Worm (Caenorhabditis elegans) whole organism, L1 larva: Measurements from ENCODE around the gene nfki-1.

ENCODE experiments used
- C04F5.9 ChIP-seq: sonication (generic microtip); optimal IDR thresholded peaks from 2 replicates; lab custom pipeline; 2016; ENCODE audit warnings: missing genetic modification characterization, missing compliant biosample characterization
- C16A3.4 ChIP-seq: fragments of 150-350 bp; optimal IDR thresholded peaks from 2 replicates; lab custom pipeline; 2014; ENCODE audit warnings: missing biosample characterization, missing genetic modification characterization
- C34B4.2 ChIP-seq: sonication (generic microtip); optimal IDR thresholded peaks from 2 replicates; lab custom pipeline; 2017; ENCODE audit warnings: mild to moderate bottlenecking, missing genetic modification characterization, missing compliant biosample characterization
- aha-1 ChIP-seq: fragments of 150-350 bp; optimal IDR thresholded peaks from 2 replicates; lab custom pipeline; 2014; ENCODE audit warnings: missing biosample characterization, missing genetic modification characterization
- ama-1 ChIP-seq: fragments of 150-350 bp; optimal IDR thresholded peaks from 2 replicates; lab custom pipeline; 2014
- blmp-1 ChIP-seq: fragments of 150-350 bp; optimal IDR thresholded peaks from 2 replicates; lab custom pipeline; 2014; ENCODE audit warnings: missing biosample characterization, missing genetic modification characterization
- ceh-8 ChIP-seq: fragments of 200-800 bp; sonication (Bioruptor generic); optimal IDR thresholded peaks from 2 replicates; lab custom pipeline; 2018; ENCODE audit warnings: mild to moderate bottlenecking, missing genetic modification characterization, moderate library complexity, missing compliant biosample characterization
- ceh-82 ChIP-seq, 3 experiments: fragments of 150-350 bp in 1 of 3; sonication (generic microtip) in 2 of 3; optimal IDR thresholded peaks; 2 replicates each; lab custom pipeline; 2014 to 2017; ENCODE audit warnings: missing biosample characterization in 3 of 3, missing genetic modification characterization in 3 of 3
- ceh-90 ChIP-seq: sonication (generic microtip); optimal IDR thresholded peaks from 2 replicates; lab custom pipeline; 2016; ENCODE audit warnings: missing genetic modification characterization, missing compliant biosample characterization
- efl-1 ChIP-seq, 4 experiments: fragments of 150-350 bp; optimal IDR thresholded peaks in 3 of 4; peaks in 1 of 4; 1 replicate in 1 of 4; 2 replicates in 3 of 4; lab custom pipeline; 2014; ENCODE audit warnings: missing biosample characterization in 2 of 4, missing genetic modification characterization in 2 of 4, missing genetic modification reagents in 2 of 4
- egl-13 ChIP-seq: sonication (generic microtip); optimal IDR thresholded peaks from 2 replicates; lab custom pipeline; 2016; ENCODE audit warnings: missing genotype, missing genetic modification reagents, missing genetic modification characterization, missing compliant biosample characterization
- elt-2 ChIP-seq: sonication (generic microtip); optimal IDR thresholded peaks from 2 replicates; lab custom pipeline; 2016; ENCODE audit warnings: missing genetic modification characterization, mild to moderate bottlenecking, inconsistent platforms, missing compliant biosample characterization, missing genetic modification reagents
- elt-3 ChIP-seq, 6 experiments: fragments of 150-350 bp in 1 of 6; sonication (generic microtip); optimal IDR thresholded peaks; 2 replicates each; lab custom pipeline; 2017 to 2018; ENCODE audit warnings: missing biosample characterization in 6 of 6, missing genetic modification characterization in 6 of 6, inconsistent platforms in 1 of 6
- fos-1 ChIP-seq: fragments of 150-350 bp; optimal IDR thresholded peaks from 2 replicates; lab custom pipeline; 2014; ENCODE audit warnings: missing biosample characterization, missing genetic modification characterization
- hlh-17 ChIP-seq: fragments of 200-800 bp; sonication (Bioruptor generic); optimal IDR thresholded peaks from 2 replicates; lab custom pipeline; 2018; ENCODE audit warnings: missing genetic modification characterization, mild to moderate bottlenecking, missing compliant biosample characterization, moderate library complexity, borderline replicate concordance
- lin-14 ChIP-seq: fragments of 200-800 bp; sonication (Bioruptor generic); optimal IDR thresholded peaks from 2 replicates; lab custom pipeline; 2018; ENCODE audit warnings: mild to moderate bottlenecking, missing genetic modification characterization, moderate library complexity, missing compliant biosample characterization
- lin-15B ChIP-seq: fragments of 150-350 bp; sonication (generic microtip); optimal IDR thresholded peaks from 3 replicates; lab custom pipeline; 2014; ENCODE audit warnings: missing biosample characterization, missing genetic modification characterization
- lin-35 ChIP-seq, 2 experiments: fragments of 150-350 bp; optimal IDR thresholded peaks; 2 replicates each; lab custom pipeline; 2014; ENCODE audit warnings: missing biosample characterization in 2 of 2, missing genetic modification characterization in 2 of 2, missing genetic modification reagents in 2 of 2
- lin-39 ChIP-seq: fragments of 150-350 bp; optimal IDR thresholded peaks from 2 replicates; lab custom pipeline; 2014; ENCODE audit warnings: missing biosample characterization, missing genetic modification reagents, missing genetic modification characterization
- lir-3 ChIP-seq: sonication (generic microtip); optimal IDR thresholded peaks from 2 replicates; lab custom pipeline; 2016; ENCODE audit warnings: mild to moderate bottlenecking, missing genetic modification characterization, moderate library complexity, missing compliant biosample characterization; ENCODE audit not compliant: poor library complexity
- lsy-2 ChIP-seq, 2 experiments: fragments of 150-350 bp; optimal IDR thresholded peaks; 2 replicates each; lab custom pipeline; 2014; ENCODE audit warnings: missing biosample characterization in 2 of 2, missing genetic modification characterization in 2 of 2
- mab-9 ChIP-seq: fragments of 200-800 bp; sonication (Bioruptor generic); IDR thresholded peaks from 2 replicates; pipeline ENCODE4 v1.3.6; 2022; ENCODE audit warnings: missing genetic modification reagents, missing genetic modification characterization, missing compliant biosample characterization
- mdl-1 ChIP-seq, 2 experiments: fragments of 150-350 bp; optimal IDR thresholded peaks; 2 replicates each; lab custom pipeline; 2014 to 2017; ENCODE audit warnings: missing biosample characterization in 2 of 2, missing genetic modification characterization in 2 of 2, inconsistent platforms in 1 of 2
- mep-1 ChIP-seq: fragments of 150-350 bp; optimal IDR thresholded peaks from 2 replicates; lab custom pipeline; 2014; ENCODE audit warnings: missing biosample characterization, missing genetic modification characterization
- nhr-12 ChIP-seq: sonication (generic microtip); optimal IDR thresholded peaks from 2 replicates; lab custom pipeline; 2017; ENCODE audit warnings: missing biosample characterization, missing genetic modification characterization
- nhr-19 ChIP-seq: fragments of 200-800 bp; sonication (Bioruptor generic); conservative IDR thresholded peaks from 2 replicates; pipeline ENCODE4 v1.3.6; 2022; ENCODE audit warnings: missing genetic modification characterization, missing compliant biosample characterization
- nhr-20 ChIP-seq: sonication (generic microtip); optimal IDR thresholded peaks from 2 replicates; lab custom pipeline; 2016; ENCODE audit warnings: mild to moderate bottlenecking, missing genetic modification characterization, missing compliant biosample characterization
- nhr-47 ChIP-seq: sonication (generic microtip); optimal IDR thresholded peaks from 2 replicates; lab custom pipeline; 2016; ENCODE audit warnings: mild to moderate bottlenecking, missing genetic modification characterization, moderate library complexity, missing compliant biosample characterization
- nhr-71 ChIP-seq: sonication (generic microtip); optimal IDR thresholded peaks from 2 replicates; lab custom pipeline; 2016; ENCODE audit warnings: mild to moderate bottlenecking, missing genetic modification characterization, moderate library complexity, missing compliant biosample characterization
- nhr-76 ChIP-seq: sonication (generic microtip); optimal IDR thresholded peaks from 2 replicates; lab custom pipeline; 2017; ENCODE audit warnings: missing biosample characterization, missing genetic modification characterization
- nhr-77 ChIP-seq: fragments of 150-350 bp; optimal IDR thresholded peaks from 2 replicates; lab custom pipeline; 2014; ENCODE audit warnings: missing biosample characterization, missing genetic modification characterization
- nhr-85 ChIP-seq: sonication (generic microtip); peaks from one replicate; lab custom pipeline; 2016; ENCODE audit warnings: missing genetic modification characterization, inconsistent platforms, missing compliant biosample characterization
- nhr-90 ChIP-seq: sonication (generic microtip); optimal IDR thresholded peaks from 2 replicates; lab custom pipeline; 2016; ENCODE audit warnings: mild to moderate bottlenecking, missing genetic modification characterization, missing compliant biosample characterization; ENCODE audit not compliant: poor library complexity
- pag-3 ChIP-seq: sonication (generic microtip); optimal IDR thresholded peaks from 2 replicates; lab custom pipeline; 2017; ENCODE audit warnings: missing genetic modification characterization, mild to moderate bottlenecking, missing compliant biosample characterization, antibody characterized with exemption, borderline replicate concordance; ENCODE audit not compliant: insufficient read depth
- pqm-1 ChIP-seq: sonication (generic microtip); optimal IDR thresholded peaks from 3 replicates; lab custom pipeline; 2017; ENCODE audit warnings: missing biosample characterization, missing genetic modification characterization
- rnt-1 ChIP-seq: sonication (generic microtip); optimal IDR thresholded peaks from 2 replicates; lab custom pipeline; 2016; ENCODE audit warnings: mild to moderate bottlenecking, missing genetic modification characterization, moderate library complexity, missing compliant biosample characterization
- snu-23 ChIP-seq: sonication (generic microtip); optimal IDR thresholded peaks from 2 replicates; lab custom pipeline; 2016; ENCODE audit warnings: missing genetic modification characterization, missing compliant biosample characterization
- sup-37 ChIP-seq: fragments of 200-800 bp; sonication (Bioruptor generic); optimal IDR thresholded peaks from 2 replicates; lab custom pipeline; 2018; ENCODE audit warnings: mild to moderate bottlenecking, missing genetic modification characterization, missing compliant biosample characterization
- swsn-7 ChIP-seq: sonication (generic microtip); optimal IDR thresholded peaks from 2 replicates; lab custom pipeline; 2016; ENCODE audit warnings: missing genetic modification characterization, missing compliant biosample characterization
- tbx-2 ChIP-seq: sonication (generic microtip); optimal IDR thresholded peaks from 2 replicates; lab custom pipeline; 2016; ENCODE audit warnings: missing genetic modification characterization, missing compliant biosample characterization
- unc-130 ChIP-seq: fragments of 150-350 bp; optimal IDR thresholded peaks from 2 replicates; lab custom pipeline; 2017; ENCODE audit warnings: missing biosample characterization, missing genetic modification characterization, inconsistent platforms
- unc-98 ChIP-seq: fragments of 200-800 bp; sonication (Bioruptor generic); IDR thresholded peaks from 2 replicates; pipeline ENCODE4 v1.3.6; 2022; ENCODE audit warnings: missing genetic modification characterization, missing compliant biosample characterization
- ztf-4 ChIP-seq: fragments of 150-350 bp; optimal IDR thresholded peaks from 2 replicates; lab custom pipeline; 2014; ENCODE audit warnings: missing biosample characterization, missing genetic modification characterization

Gene nfki-1

DNA sequence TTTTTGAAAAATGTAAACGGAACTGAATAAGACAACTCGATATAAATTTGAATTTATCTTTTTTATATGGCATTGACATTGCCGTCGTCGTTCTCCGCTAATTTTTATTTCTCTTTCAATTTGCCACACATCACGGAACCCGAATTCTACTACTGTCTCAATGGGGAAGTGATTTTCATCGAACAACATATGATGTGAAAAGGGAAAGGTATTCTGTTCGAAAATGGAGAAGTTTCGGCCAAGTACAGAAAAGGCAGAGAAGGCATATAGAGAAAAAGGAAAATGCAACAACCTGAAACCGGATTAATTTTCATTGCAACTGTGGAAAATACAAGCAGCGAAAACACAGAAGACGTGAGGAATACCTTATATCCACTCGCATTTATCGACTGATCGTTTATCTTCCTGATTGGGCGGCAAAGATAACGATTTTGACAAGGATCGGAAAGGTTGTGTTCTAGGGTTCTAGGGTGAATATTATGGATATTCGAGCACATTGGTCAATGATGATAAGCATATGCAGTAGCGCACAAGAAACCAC is 19.7 kb downstream of the nfki-1 start:
- TF ChIP-seq elt-2 (tag; lab: Kevin White, UChicago) (no peak), unc-98 (GFP tag; lab: Robert Waterston, UW) (no peak), lin-14 (GFP tag; lab: Kevin White, UChicago) (peak; percentile 3), sup-37 (GFP tag; lab: Kevin White, UChicago) (no peak), blmp-1 (tag; lab: Kevin White, UChicago) (peak; percentile 78)

DNA sequence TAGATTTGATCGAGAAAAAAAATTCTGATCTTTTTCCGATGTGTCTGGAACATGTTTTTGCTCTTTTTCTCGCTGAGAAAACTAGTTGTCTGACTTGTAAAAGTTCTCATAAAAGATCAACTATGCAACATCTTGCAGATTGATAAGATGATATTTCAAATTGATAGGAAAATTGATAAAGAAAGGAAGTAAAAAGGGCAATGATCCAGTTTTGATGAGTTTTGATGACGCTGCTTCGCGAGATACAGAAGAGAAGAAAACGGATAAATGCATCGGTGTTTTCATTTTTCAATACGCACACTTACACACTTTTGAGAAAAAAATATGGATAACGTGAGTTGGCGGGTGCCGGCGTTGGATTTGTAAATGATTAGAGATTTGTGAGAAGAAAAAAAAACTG is 20.3 kb downstream of the nfki-1 start:
- TF ChIP-seq blmp-1 (tag; lab: Kevin White, UChicago) (peak; percentile 92), nhr-85 (peak; percentile 53), lin-14 (GFP tag; lab: Kevin White, UChicago) (peak; percentile 37), elt-2 (tag; lab: Kevin White, UChicago) (no peak), nhr-20 (peak; percentile 32), mab-9 (GFP tag; lab: Robert Waterston, UW) (no peak), fos-1 (no peak), C04F5.9 (tag; lab: Kevin White, UChicago) (no peak), ceh-90 (tag; lab: Kevin White, UChicago) (no peak), elt-3 (tag; optimal IDR thresholded peaks at IDR 0.05; lab: Kevin White, UChicago) (peak in 5 of 6 experiments; percentile 65 to 91 (median 81))

DNA sequence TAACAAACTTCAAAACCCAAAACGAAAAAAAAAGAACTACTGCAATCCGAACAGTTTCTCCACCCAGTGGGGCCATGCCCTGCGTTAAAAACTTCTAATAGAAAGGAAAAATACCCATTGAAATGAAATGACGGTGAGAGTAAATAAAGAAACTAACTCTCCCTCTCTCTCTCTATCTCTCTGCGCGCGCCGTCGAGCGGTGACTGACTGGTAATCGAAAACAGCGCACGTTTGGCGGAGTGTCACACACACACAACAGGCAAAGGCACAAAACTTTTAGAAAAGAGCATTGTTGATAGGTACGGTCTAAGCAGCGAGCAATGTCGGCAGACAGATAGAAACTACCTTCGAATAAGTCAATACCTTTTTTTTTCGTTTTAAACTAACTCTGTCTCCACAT is 21.5 kb downstream of the nfki-1 start:
- peak; percentile 44 for TF ChIP-seq tbx-2
- no peak for TF ChIP-seq C34B4.2 (tag; lab: Kevin White, UChicago)
- no peak for TF ChIP-seq egl-13 (tag; lab: Kevin White, UChicago)
- TF ChIP-seq lin-15B, result no peak
- TF ChIP-seq lsy-2 (tag; optimal IDR thresholded peaks at IDR 0.05; lab: Kevin White, UChicago), result peak in 1 of 2 experiments; percentile 30
- TF ChIP-seq efl-1 (optimal IDR thresholded peaks at IDR 0.05; lab: Kevin White, UChicago), result no peak
- no peak for TF ChIP-seq efl-1 (GFP tag; optimal IDR thresholded peaks at IDR 0.05 in 1 of 2; lab: Kevin White, UChicago)
- TF ChIP-seq lin-35 (GFP tag; optimal IDR thresholded peaks at IDR 0.05; lab: Kevin White, UChicago), result peak in 1 of 2 experiments; percentile 26
- no peak for TF ChIP-seq ama-1 (lab: Kevin White, UChicago)
- TF ChIP-seq aha-1 (tag; lab: Kevin White, UChicago), result no peak
- peak; percentile 25 for TF ChIP-seq nhr-20
- TF ChIP-seq hlh-17 (GFP tag; lab: Kevin White, UChicago), result no peak
- TF ChIP-seq lin-39 (tag; lab: Kevin White, UChicago), result no peak
- peak; percentile 88 for TF ChIP-seq blmp-1 (tag; lab: Kevin White, UChicago)
- peak; percentile 28 for TF ChIP-seq pqm-1
- no peak for TF ChIP-seq ceh-82 (tag; optimal IDR thresholded peaks at IDR 0.05; lab: Kevin White, UChicago)
- peak; percentile 16 for TF ChIP-seq ceh-8 (GFP tag; lab: Kevin White, UChicago)
- no peak for TF ChIP-seq nhr-76 (tag; lab: Kevin White, UChicago)
- peak; percentile 26 for TF ChIP-seq snu-23 (GFP tag; lab: Kevin White, UChicago)
- TF ChIP-seq rnt-1 (tag; lab: Kevin White, UChicago), result peak; percentile 21
- peak; percentile 34 for TF ChIP-seq swsn-7 (tag; lab: Kevin White, UChicago)
- TF ChIP-seq nhr-71 (tag; lab: Kevin White, UChicago), result peak; percentile 34
- TF ChIP-seq mdl-1 (tag; optimal IDR thresholded peaks at IDR 0.05; lab: Kevin White, UChicago), result peak in 1 of 2 experiments; percentile 13
- TF ChIP-seq pag-3 (tag; lab: Kevin White, UChicago), result no peak
- no peak for TF ChIP-seq lir-3 (tag; lab: Kevin White, UChicago)
- TF ChIP-seq nhr-12, result no peak
- peak; percentile 48 for TF ChIP-seq elt-2 (tag; lab: Kevin White, UChicago)
- peak; percentile 8 for TF ChIP-seq nhr-47 (tag; lab: Kevin White, UChicago)
- TF ChIP-seq sup-37 (GFP tag; lab: Kevin White, UChicago), result peak; percentile 27
- TF ChIP-seq nhr-19, result no peak
- TF ChIP-seq mep-1 (tag; lab: Kevin White, UChicago), result peak; percentile 3
- TF ChIP-seq lin-14 (GFP tag; lab: Kevin White, UChicago), result peak; percentile 71
- no peak for TF ChIP-seq unc-130 (tag; lab: Kevin White, UChicago)
- TF ChIP-seq C16A3.4, result no peak
- no peak for TF ChIP-seq ztf-4
- no peak for TF ChIP-seq nhr-90
- TF ChIP-seq nhr-77 (tag; lab: Kevin White, UChicago), result peak; percentile 71
